4 fruit fly cellular contexts compared by ENCODE assay signal in the genomic region with DNA sequence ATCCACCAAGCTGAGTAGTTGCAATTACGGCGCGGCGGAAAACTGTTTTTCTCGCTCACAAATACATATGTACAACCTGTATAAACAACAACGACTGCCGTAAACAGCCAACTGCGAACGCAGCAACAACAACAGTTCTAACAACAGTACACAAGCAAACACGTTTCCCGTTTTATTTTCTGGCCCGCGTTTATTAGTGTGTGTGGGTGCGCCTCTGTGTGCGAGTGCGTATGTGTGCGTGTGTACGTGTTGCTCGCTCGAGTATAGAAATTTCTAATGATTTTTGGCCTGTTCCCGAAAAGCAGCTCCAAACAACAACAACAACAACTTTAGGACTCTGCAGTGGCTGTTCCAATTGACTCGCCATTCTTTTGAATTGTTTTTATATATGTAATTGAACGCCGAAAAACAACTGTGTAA.
TF ChIP-seq lines count a peak whose summit lies in the region.

No protein-coding gene starts in this region.

- no peak for TF ChIP-seq CTCF in whole organism, embryonic (GFP tag; optimal IDR thresholded peaks at IDR 0.05; lab: Kevin White, UChicago)

TF ChIP-seq in whole organism, adult, 20 proteins besides CTCF, POLR2A, EP300 and RAD21:
- TF ChIP-seq ovo (GFP tag; optimal IDR thresholded peaks at IDR 0.05; lab: Kevin White, UChicago) = peak; percentile 87
- peak; percentile 42 for TF ChIP-seq CG7045 (GFP tag; optimal IDR thresholded peaks at IDR 0.05; lab: Kevin White, UChicago)
- TF ChIP-seq CG14711 (tag; optimal IDR thresholded peaks at IDR 0.05; lab: Kevin White, UChicago) = no peak
- peak; percentile 63 for TF ChIP-seq Crg-1 (GFP tag; optimal IDR thresholded peaks at IDR 0.05; lab: Kevin White, UChicago)
- TF ChIP-seq cic (GFP tag; optimal IDR thresholded peaks at IDR 0.05; lab: Kevin White, UChicago) = peak; percentile 75
- TF ChIP-seq cnc (optimal IDR thresholded peaks at IDR 0.05; lab: Kevin White, UChicago) = no peak
- TF ChIP-seq CG11617 (GFP tag; optimal IDR thresholded peaks at IDR 0.05; lab: Kevin White, UChicago) = peak; percentile 38
- no peak for TF ChIP-seq Mnt (GFP tag; optimal IDR thresholded peaks at IDR 0.05; lab: Kevin White, UChicago)
- no peak for TF ChIP-seq bab1 (GFP tag; optimal IDR thresholded peaks at IDR 0.05; lab: Kevin White, UChicago)
- TF ChIP-seq pad (GFP tag; optimal IDR thresholded peaks at IDR 0.05; lab: Kevin White, UChicago) = peak; percentile 65

TF ChIP-seq in whole organism, embryonic, 481 proteins besides CTCF, POLR2A, EP300 and RAD21 (continues in another document):
- TF ChIP-seq nerfin-1 (tag; optimal IDR thresholded peaks at IDR 0.05; lab: Kevin White, UChicago) (no peak), CG7928 (GFP tag; optimal IDR thresholded peaks at IDR 0.05; lab: Kevin White, UChicago) (no peak), row (GFP tag; IDR thresholded peaks at IDR 0.05; lab: Robert Waterston, UW) (no peak), pita (GFP tag; optimal IDR thresholded peaks at IDR 0.05; lab: Kevin White, UChicago) (no peak), Ravus (GFP tag; IDR thresholded peaks at IDR 0.05; lab: Robert Waterston, UW) (no peak), CG11695 (GFP tag; IDR thresholded peaks at IDR 0.05; lab: Robert Waterston, UW) (0 out of 3 replicates have a peak, but pooled peaks have one; percentile 22), CoRest (tag; optimal IDR thresholded peaks at IDR 0.05; lab: Kevin White, UChicago) (no peak), H15 (GFP tag; IDR thresholded peaks at IDR 0.05; lab: Robert Waterston, UW) (no peak), CG7839 (tag; optimal IDR thresholded peaks at IDR 0.05; lab: Kevin White, UChicago) (no peak), ind (GFP tag; optimal IDR thresholded peaks at IDR 0.05; lab: Kevin White, UChicago) (no peak), crc (GFP tag; optimal IDR thresholded peaks at IDR 0.05; lab: Kevin White, UChicago) (no peak), ase (GFP tag; IDR thresholded peaks at IDR 0.05; lab: Robert Waterston, UW) (no peak; the same call in 2 of the 3 replicates), schlank (tag; optimal IDR thresholded peaks at IDR 0.05; lab: Kevin White, UChicago) (peak; percentile 28), usp (GFP tag; optimal IDR thresholded peaks at IDR 0.05; lab: Kevin White, UChicago) (no peak), CG10543 (GFP tag; optimal IDR thresholded peaks at IDR 0.05; lab: Kevin White, UChicago) (peak; percentile 88), B-H2 (GFP tag; optimal IDR thresholded peaks at IDR 0.05; lab: Kevin White, UChicago) (peak; percentile 16), Vsx1 (GFP tag; optimal IDR thresholded peaks at IDR 0.05; lab: Kevin White, UChicago) (no peak), pum (GFP tag; optimal IDR thresholded peaks at IDR 0.05; lab: Kevin White, UChicago) (no peak), CG32772 (GFP tag; IDR thresholded peaks at IDR 0.05; lab: Robert Waterston, UW) (no peak), CG33213 (GFP tag; optimal IDR thresholded peaks at IDR 0.05; lab: Kevin White, UChicago) (no peak), CG4404 (GFP tag; IDR thresholded peaks at IDR 0.05; lab: Robert Waterston, UW) (no peak), jigr1 (GFP tag; IDR thresholded peaks at IDR 0.05; lab: Robert Waterston, UW) (no peak), zfh2 (GFP tag; optimal IDR thresholded peaks at IDR 0.05; lab: Kevin White, UChicago) (no peak), tio (GFP tag; optimal IDR thresholded peaks at IDR 0.05; lab: Kevin White, UChicago) (no peak), HmgZ (tag; optimal IDR thresholded peaks at IDR 0.05; lab: Kevin White, UChicago) (no peak), CG11560 (tag; IDR thresholded peaks at IDR 0.05; lab: Robert Waterston, UW) (no peak), HLHmδ (GFP tag; optimal IDR thresholded peaks at IDR 0.05; lab: Kevin White, UChicago) (no peak)

TF ChIP-seq in whole organism, prepupa, 60 proteins besides CTCF, POLR2A, EP300 and RAD21:
- TF ChIP-seq CG4318 (GFP tag; optimal IDR thresholded peaks at IDR 0.05; lab: Kevin White, UChicago) (no peak), CG6808 (GFP tag; optimal IDR thresholded peaks at IDR 0.05; lab: Kevin White, UChicago) (no peak), fkh (GFP tag; optimal IDR thresholded peaks at IDR 0.05; lab: Kevin White, UChicago) (peak; percentile 90), Gug (GFP tag; IDR thresholded peaks at IDR 0.05; lab: Robert Waterston, UW) (no peak), achi (GFP tag; optimal IDR thresholded peaks at IDR 0.05; lab: Kevin White, UChicago) (no peak)

TF ChIP-seq in whole organism, pupa, 21 proteins besides CTCF, POLR2A, EP300 and RAD21:
- TF ChIP-seq CG12605 (GFP tag; IDR thresholded peaks at IDR 0.05; lab: Robert Waterston, UW) = 0 out of 2 replicates have a peak, but pooled peaks have one; percentile 2
- TF ChIP-seq rn (GFP tag; IDR thresholded peaks at IDR 0.05; lab: Robert Waterston, UW) = no peak
